Worm (Caenorhabditis elegans) whole organism, L2 larva: ENCODE measurements around the gene F26F4.8.

Experiments used
- C34F6.9 ChIP-seq: fragments of 150-350 bp; optimal IDR thresholded peaks from 2 replicates; lab custom pipeline; 2014; ENCODE audit warnings: missing biosample characterization, missing genetic modification characterization
- F13H6.1 ChIP-seq: sonication (generic microtip); optimal IDR thresholded peaks from 2 replicates; lab custom pipeline; 2016; ENCODE audit warnings: missing genetic modification characterization, missing compliant biosample characterization
- R02D3.7 ChIP-seq: fragments of 150-350 bp; optimal IDR thresholded peaks from 2 replicates; lab custom pipeline; 2014; ENCODE audit warnings: missing biosample characterization, missing genetic modification characterization
- Y55F3AM.14 ChIP-seq: fragments of 200-800 bp; sonication (Bioruptor generic); optimal IDR thresholded peaks from 2 replicates; lab custom pipeline; 2018; ENCODE audit warnings: mild to moderate bottlenecking, missing genetic modification characterization, missing compliant biosample characterization
- ZK546.5 ChIP-seq: sonication (generic microtip); optimal IDR thresholded peaks from 2 replicates; lab custom pipeline; 2017; ENCODE audit warnings: missing biosample characterization, missing genetic modification characterization
- alr-1 ChIP-seq: fragments of 150-350 bp; optimal IDR thresholded peaks from 2 replicates; lab custom pipeline; 2014; ENCODE audit warnings: missing biosample characterization, missing genetic modification characterization
- aly-2 ChIP-seq: fragments of 150-350 bp; optimal IDR thresholded peaks from 2 replicates; lab custom pipeline; 2014; ENCODE audit warnings: missing biosample characterization, missing genetic modification characterization
- ama-1 ChIP-seq: fragments of 150-350 bp; optimal IDR thresholded peaks from 2 replicates; lab custom pipeline; 2018; ENCODE audit warnings: inconsistent platforms
- blmp-1 ChIP-seq: sonication (generic microtip); optimal IDR thresholded peaks from 2 replicates; lab custom pipeline; 2017; ENCODE audit warnings: missing genetic modification characterization, mild to moderate bottlenecking, missing compliant biosample characterization, antibody characterized with exemption, moderate library complexity; ENCODE audit not compliant: insufficient read depth
- ceh-16 ChIP-seq: fragments of 150-350 bp; optimal IDR thresholded peaks from 2 replicates; lab custom pipeline; 2014; ENCODE audit warnings: missing biosample characterization, missing genetic modification characterization
- ceh-82 ChIP-seq: fragments of 150-350 bp; optimal IDR thresholded peaks from 2 replicates; lab custom pipeline; 2014; ENCODE audit warnings: missing biosample characterization, missing genetic modification characterization
- crh-2 ChIP-seq: sonication (generic microtip); optimal IDR thresholded peaks from 2 replicates; lab custom pipeline; 2017; ENCODE audit warnings: missing biosample characterization, missing genetic modification characterization
- dmd-4 ChIP-seq: sonication (generic microtip); optimal IDR thresholded peaks from 2 replicates; lab custom pipeline; 2017; ENCODE audit warnings: missing biosample characterization, missing genetic modification characterization
- egl-27 ChIP-seq: sonication (generic microtip); optimal IDR thresholded peaks from 3 replicates; lab custom pipeline; 2017; ENCODE audit warnings: missing biosample characterization, missing genetic modification reagents, missing genetic modification characterization
- elt-1 ChIP-seq: fragments of 150-350 bp; optimal IDR thresholded peaks from 2 replicates; lab custom pipeline; 2014; ENCODE audit warnings: missing biosample characterization, missing genetic modification characterization
- elt-3 ChIP-seq: sonication (generic microtip); optimal IDR thresholded peaks from 2 replicates; lab custom pipeline; 2017; ENCODE audit warnings: missing biosample characterization, missing genetic modification characterization
- fos-1 ChIP-seq: fragments of 150-350 bp; optimal IDR thresholded peaks from 2 replicates; lab custom pipeline; 2014; ENCODE audit warnings: missing biosample characterization, missing genetic modification characterization
- gmeb-1 ChIP-seq: fragments of 150-350 bp; optimal IDR thresholded peaks from 2 replicates; lab custom pipeline; 2014; ENCODE audit warnings: missing biosample characterization, missing genetic modification characterization
- lin-11 ChIP-seq: fragments of 150-350 bp; sonication (generic microtip); optimal IDR thresholded peaks from 2 replicates; lab custom pipeline; 2014; ENCODE audit warnings: missing biosample characterization, missing genetic modification characterization, inconsistent platforms, mixed read lengths
- lin-13 ChIP-seq: fragments of 150-350 bp; optimal IDR thresholded peaks from 2 replicates; lab custom pipeline; 2014; ENCODE audit warnings: missing biosample characterization, missing genetic modification reagents, missing genetic modification characterization
- lin-39 ChIP-seq: fragments of 150-350 bp; optimal IDR thresholded peaks from 2 replicates; lab custom pipeline; 2014; ENCODE audit warnings: missing biosample characterization, missing genetic modification reagents, missing genetic modification characterization
- lsy-2 ChIP-seq, 2 experiments: fragments of 150-350 bp in 1 of 2; sonication (generic microtip) in 1 of 2; optimal IDR thresholded peaks; 2 replicates each; lab custom pipeline; 2014 to 2017; ENCODE audit warnings: missing biosample characterization in 2 of 2, missing genetic modification characterization in 2 of 2
- mab-5 ChIP-seq: fragments of 150-350 bp; optimal IDR thresholded peaks from 2 replicates; lab custom pipeline; 2014; ENCODE audit warnings: missing biosample characterization, missing genetic modification characterization
- mbf-1 ChIP-seq: sonication (generic microtip); optimal IDR thresholded peaks from 2 replicates; lab custom pipeline; 2017; ENCODE audit warnings: missing biosample characterization, missing genetic modification characterization
- mdl-1 ChIP-seq, 2 experiments: fragments of 150-350 bp in 1 of 2; sonication (generic microtip) in 1 of 2; optimal IDR thresholded peaks; 2 replicates each; lab custom pipeline; 2017; ENCODE audit warnings: missing biosample characterization in 2 of 2, missing genetic modification characterization in 2 of 2
- nhr-10 ChIP-seq: sonication (generic microtip); optimal IDR thresholded peaks from 2 replicates; lab custom pipeline; 2017; ENCODE audit warnings: missing biosample characterization, missing genetic modification characterization
- nhr-11 ChIP-seq: fragments of 150-350 bp; optimal IDR thresholded peaks from 2 replicates; lab custom pipeline; 2014; ENCODE audit warnings: missing biosample characterization, missing genetic modification characterization
- nhr-12 ChIP-seq: fragments of 150-350 bp; optimal IDR thresholded peaks from 2 replicates; lab custom pipeline; 2014; ENCODE audit warnings: missing biosample characterization, missing genetic modification characterization
- nhr-129 ChIP-seq: fragments of 150-350 bp; optimal IDR thresholded peaks from 2 replicates; lab custom pipeline; 2014; ENCODE audit warnings: missing biosample characterization, missing genetic modification characterization
- nhr-21 ChIP-seq: fragments of 150-350 bp; optimal IDR thresholded peaks from 2 replicates; lab custom pipeline; 2014; ENCODE audit warnings: missing biosample characterization, missing genetic modification characterization
- nhr-23 ChIP-seq: fragments of 150-350 bp; optimal IDR thresholded peaks from 2 replicates; lab custom pipeline; 2014; ENCODE audit warnings: missing biosample characterization, missing genetic modification reagents, missing genetic modification characterization
- nhr-237 ChIP-seq: fragments of 150-350 bp; optimal IDR thresholded peaks from 2 replicates; lab custom pipeline; 2014; ENCODE audit warnings: missing biosample characterization, missing genetic modification characterization
- nhr-25 ChIP-seq: fragments of 150-350 bp; sonication (generic microtip); optimal IDR thresholded peaks from 3 replicates; lab custom pipeline; 2014; ENCODE audit warnings: missing biosample characterization, missing genetic modification characterization
- nhr-6 ChIP-seq: fragments of 150-350 bp; optimal IDR thresholded peaks from 2 replicates; lab custom pipeline; 2014; ENCODE audit warnings: missing biosample characterization, missing genetic modification characterization
- nhr-77 ChIP-seq: fragments of 150-350 bp; optimal IDR thresholded peaks from 2 replicates; lab custom pipeline; 2014; ENCODE audit warnings: missing biosample characterization, missing genetic modification characterization
- peb-1 ChIP-seq: fragments of 150-350 bp; optimal IDR thresholded peaks from 2 replicates; lab custom pipeline; 2014; ENCODE audit warnings: missing biosample characterization, missing genetic modification characterization
- sem-4 ChIP-seq: fragments of 150-350 bp; optimal IDR thresholded peaks from 2 replicates; lab custom pipeline; 2014; ENCODE audit warnings: missing biosample characterization, missing genetic modification reagents, missing genetic modification characterization
- skn-1 ChIP-seq: sonication (generic microtip); optimal IDR thresholded peaks from 2 replicates; lab custom pipeline; 2017; ENCODE audit warnings: missing biosample characterization, missing genetic modification characterization
- sma-3 ChIP-seq: sonication (generic microtip); optimal IDR thresholded peaks from 2 replicates; lab custom pipeline; 2016; ENCODE audit warnings: missing genetic modification reagents, missing genetic modification characterization, missing compliant biosample characterization
- sma-9 ChIP-seq, 2 experiments: fragments of 150-350 bp in 1 of 2; sonication (generic microtip) in 1 of 2; optimal IDR thresholded peaks; 2 replicates each; lab custom pipeline; 2014 to 2016; ENCODE audit warnings: missing genetic modification characterization in 2 of 2, mild to moderate bottlenecking in 1 of 2, missing biosample characterization in 1 of 2, missing compliant biosample characterization in 1 of 2, missing genetic modification reagents in 1 of 2, moderate library complexity in 1 of 2
- snpc-4 ChIP-seq: fragments of 150-350 bp; optimal IDR thresholded peaks from 2 replicates; lab custom pipeline; 2014; ENCODE audit warnings: missing biosample characterization, missing genetic modification characterization
- unc-39 ChIP-seq: fragments of 150-350 bp; optimal IDR thresholded peaks from 2 replicates; lab custom pipeline; 2014; ENCODE audit warnings: missing biosample characterization, missing genetic modification characterization
- unc-55 ChIP-seq: fragments of 150-350 bp; sonication (generic microtip); optimal IDR thresholded peaks from 3 replicates; lab custom pipeline; 2014; ENCODE audit warnings: missing biosample characterization, missing genetic modification reagents, missing genetic modification characterization
- unc-62 ChIP-seq: fragments of 150-350 bp; optimal IDR thresholded peaks from 2 replicates; lab custom pipeline; 2014; ENCODE audit warnings: missing biosample characterization, missing genetic modification reagents, missing genetic modification characterization
- zag-1 ChIP-seq: fragments of 150-350 bp; optimal IDR thresholded peaks from 2 replicates; lab custom pipeline; 2014; ENCODE audit warnings: missing biosample characterization, missing genetic modification characterization
- ztf-1 ChIP-seq: fragments of 200-800 bp; sonication (Bioruptor generic); conservative IDR thresholded peaks from 2 replicates; pipeline ENCODE4 v1.3.6; 2022; ENCODE audit warnings: missing genetic modification characterization, missing compliant biosample characterization
- ztf-11 ChIP-seq: sonication (generic microtip); optimal IDR thresholded peaks from 2 replicates; lab custom pipeline; 2017; ENCODE audit warnings: missing biosample characterization, missing genetic modification characterization
- ztf-4 ChIP-seq: fragments of 150-350 bp; optimal IDR thresholded peaks from 2 replicates; lab custom pipeline; 2014; ENCODE audit warnings: missing biosample characterization, missing genetic modification characterization

F26F4.8 gene

ce11 chrIII:4903784-4904183 lies 1.5 kb downstream of the F26F4.8 start, which contains the start of gene kbp-2:
Gene kbp-2 (minus strand): TSS chrIII:4903884.
- no peak for TF ChIP-seq ztf-4 (tag; lab: Kevin White, UChicago)

ce11 chrIII:4900260-4900659 lies 5.0 kb downstream of the F26F4.8 start, which contains the start of gene tag-340:
Gene tag-340 (plus strand): TSS chrIII:4900508.
- TF ChIP-seq fos-1 (tag; lab: Kevin White, UChicago) = peak; percentile 28
- TF ChIP-seq R02D3.7 = no peak

ce11 chrIII:4899728-4900127 lies 5.5 kb downstream of the F26F4.8 start:
- TF ChIP-seq gmeb-1 (tag; lab: Kevin White, UChicago) (peak; percentile 93), lin-39 (tag; lab: Kevin White, UChicago) (peak; percentile 77), ztf-1 (GFP tag; lab: Robert Waterston, UW) (0 out of 2 replicates have a peak, but pooled peaks have one; percentile 58), unc-55 (GFP tag; lab: Kevin White, UChicago) (peak; percentile 99), mab-5 (tag; lab: Kevin White, UChicago) (peak; percentile 96), sem-4 (tag; lab: Kevin White, UChicago) (peak; percentile 99), alr-1 (tag; lab: Kevin White, UChicago) (peak; percentile 67), fos-1 (tag; lab: Kevin White, UChicago) (peak; percentile 100), nhr-12 (peak; percentile 65), aly-2 (tag; lab: Kevin White, UChicago) (no peak), sma-3 (GFP tag; lab: Kevin White, UChicago) (peak; percentile 100), peb-1 (tag; lab: Kevin White, UChicago) (peak; percentile 41), elt-3 (tag; lab: Kevin White, UChicago) (no peak), snpc-4 (tag; lab: Kevin White, UChicago) (peak; percentile 89), nhr-77 (peak; percentile 89), zag-1 (peak; percentile 98), lin-11 (tag; lab: Kevin White, UChicago) (peak; percentile 99), elt-1 (tag; lab: Kevin White, UChicago) (peak; percentile 19), nhr-10 (tag; lab: Kevin White, UChicago) (peak; percentile 86), skn-1 (peak; percentile 41), ztf-4 (tag; lab: Kevin White, UChicago) (peak; percentile 99), blmp-1 (tag; lab: Kevin White, UChicago) (peak; percentile 99), sma-9 (GFP tag; optimal IDR thresholded peaks at IDR 0.05; lab: Kevin White, UChicago) (peak; percentile 99), sma-9 (tag; optimal IDR thresholded peaks at IDR 0.05; lab: Kevin White, UChicago) (no peak), ZK546.5 (tag; lab: Kevin White, UChicago) (peak; percentile 88), unc-39 (tag; lab: Kevin White, UChicago) (no peak), egl-27 (tag; lab: Kevin White, UChicago) (peak; percentile 98), unc-62 (GFP tag; lab: Kevin White, UChicago) (peak; percentile 95), nhr-25 (tag; lab: Kevin White, UChicago) (peak; percentile 99), nhr-129 (tag; lab: Kevin White, UChicago) (peak; percentile 99), nhr-11 (tag; lab: Kevin White, UChicago) (no peak), crh-2 (peak; percentile 99), dmd-4 (tag; lab: Kevin White, UChicago) (peak; percentile 68), ztf-11 (no peak), ceh-16 (tag; lab: Kevin White, UChicago) (peak; percentile 99), Y55F3AM.14 (GFP tag; lab: Kevin White, UChicago) (peak; percentile 99), R02D3.7 (peak; percentile 69), lin-13 (GFP tag; lab: Kevin White, UChicago) (peak; percentile 98), nhr-23 (no peak), nhr-21 (peak; percentile 99), F13H6.1 (tag; lab: Kevin White, UChicago) (peak; percentile 100), ceh-82 (tag; lab: Kevin White, UChicago) (peak; percentile 92), ama-1 (lab: Kevin White, UChicago) (peak; percentile 36), nhr-6 (tag; lab: Kevin White, UChicago) (peak; percentile 97), mbf-1 (no peak), nhr-237 (tag; lab: Kevin White, UChicago) (peak; percentile 87), mdl-1 (tag; optimal IDR thresholded peaks at IDR 0.05; lab: Kevin White, UChicago) (peak; percentile 94 to 99), C34F6.9 (peak; percentile 99), lsy-2 (tag; optimal IDR thresholded peaks at IDR 0.05; lab: Kevin White, UChicago) (peak; percentile 94 to 97)
- TF ChIP-seq, all 48 proteins: peak for 41
